Fruit fly (Drosophila melanogaster): Measurements from ENCODE around the gene CG11404.

dm6 chr3L:22586401-22587161 is 38.3 kb downstream of the CG11404 start:
- TF ChIP-seq EcR (GFP tag; optimal IDR thresholded peaks at IDR 0.05): no peak
- no peak for TF ChIP-seq CG17806 (tag; optimal IDR thresholded peaks at IDR 0.05)
- TF ChIP-seq CG15710 (tag; optimal IDR thresholded peaks at IDR 0.05): no peak
- TF ChIP-seq rn (GFP tag; IDR thresholded peaks at IDR 0.05): no peak
- no peak for TF ChIP-seq CG10348 (GFP tag; IDR thresholded peaks at IDR 0.05)
- TF ChIP-seq Ets98B (GFP tag; IDR thresholded peaks at IDR 0.05): no peak
- TF ChIP-seq Snoo (tag; optimal IDR thresholded peaks at IDR 0.05): no peak
- TF ChIP-seq CG8159 (tag; optimal IDR thresholded peaks at IDR 0.05): no peak
- TF ChIP-seq D1 (tag; optimal IDR thresholded peaks at IDR 0.05): no peak
- no peak for TF ChIP-seq CG9948 (tag; optimal IDR thresholded peaks at IDR 0.05)

Measured in whole organism, pupa.